Fruit fly (Drosophila melanogaster) whole organism, embryonic: ENCODE results near the gene CG11672.

ENCODE experiments used
- Atf6 ChIP-seq: fragments of 200-800 bp; sonication (Bioruptor generic); IDR thresholded peaks from 2 replicates; pipeline ENCODE4 v1.3.6; 2022; ENCODE audit warnings: missing biosample characterization, missing genetic modification characterization
- BEAF-32 ChIP-seq: fragments of 200-800 bp; sonication (Bioruptor generic); optimal IDR thresholded peaks from 3 replicates; lab custom pipeline; 2017; ENCODE audit warnings: missing biosample characterization, missing genetic modification characterization, mild to moderate bottlenecking, moderate library complexity, missing genetic modification reagents
- Bgb ChIP-seq: fragments of 200-800 bp; sonication (Bioruptor generic); IDR thresholded peaks from 2 replicates; pipeline ENCODE4 v1.3.6; 2022; ENCODE audit warnings: missing biosample characterization, missing genetic modification characterization; ENCODE audit not compliant: partially characterized antibody
- CG1024 ChIP-seq: fragments of 200-800 bp; sonication (Bioruptor generic); IDR thresholded peaks from 2 replicates; pipeline ENCODE4 v1.3.6; 2022; ENCODE audit warnings: missing biosample characterization, missing genetic modification characterization
- CG13287 ChIP-seq: fragments of 200-800 bp; sonication (Bioruptor generic); IDR thresholded peaks from 2 replicates; pipeline ENCODE4 v1.3.6; 2022; ENCODE audit warnings: missing biosample characterization, missing genetic modification characterization; ENCODE audit not compliant: partially characterized antibody
- CG15514 ChIP-seq: fragments of 200-800 bp; sonication (Bioruptor generic); optimal IDR thresholded peaks from 3 replicates; lab custom pipeline; 2017; ENCODE audit warnings: missing biosample characterization, missing genetic modification characterization, mild to moderate bottlenecking, moderate library complexity, missing genetic modification reagents
- CG1603 ChIP-seq: fragments of 200-800 bp; sonication (Bioruptor generic); optimal IDR thresholded peaks from 2 replicates; lab custom pipeline; 2019; ENCODE audit warnings: missing biosample characterization, mild to moderate bottlenecking, missing genetic modification characterization, moderate library complexity
- CG30020 ChIP-seq: fragments of 200-800 bp; optimal IDR thresholded peaks from 2 replicates; lab custom pipeline; 2019; ENCODE audit warnings: missing biosample characterization, mild to moderate bottlenecking, missing genetic modification characterization, moderate library complexity
- CG31441 ChIP-seq: fragments of 200-800 bp; sonication (Bioruptor generic); IDR thresholded peaks from 2 replicates; pipeline ENCODE4 v1.3.6; 2022; ENCODE audit warnings: missing biosample characterization, missing genetic modification characterization
- CG34376 ChIP-seq: fragments of 200-800 bp; sonication (Bioruptor generic); optimal IDR thresholded peaks from 2 replicates; lab custom pipeline; 2018; ENCODE audit warnings: missing biosample characterization, mild to moderate bottlenecking, missing genetic modification characterization
- CG4328 ChIP-seq: fragments of 200-800 bp; sonication (Bioruptor generic); optimal IDR thresholded peaks from 3 replicates; lab custom pipeline; 2017; ENCODE audit warnings: missing biosample characterization, missing genetic modification reagents, missing genetic modification characterization
- CG4617 ChIP-seq: fragments of 200-800 bp; sonication (Bioruptor generic); optimal IDR thresholded peaks from 3 replicates; lab custom pipeline; 2016; ENCODE audit warnings: missing biosample characterization, missing genetic modification characterization, borderline replicate concordance
- CG6175 ChIP-seq: fragments of 200-800 bp; sonication (Bioruptor generic); IDR thresholded peaks from 3 replicates; pipeline ENCODE4 v1.3.6; 2022; ENCODE audit warnings: missing biosample characterization, missing genetic modification characterization
- CG7963 ChIP-seq: fragments of 200-800 bp; sonication (Bioruptor generic); IDR thresholded peaks from 3 replicates; pipeline ENCODE4 v1.3.6; 2022; ENCODE audit warnings: missing biosample characterization, missing genetic modification characterization; ENCODE audit not compliant: partially characterized antibody
- CG8290 ChIP-seq, 3 experiments: fragments of 200-800 bp; sonication (Bioruptor generic); optimal IDR thresholded peaks; 2 replicates each; lab custom pipeline; 2016 to 2019; ENCODE audit warnings: missing biosample characterization in 3 of 3, missing genetic modification characterization in 3 of 3, mild to moderate bottlenecking in 2 of 3, moderate library complexity in 1 of 3
- CG9797 ChIP-seq: fragments of 200-800 bp; sonication (Bioruptor generic); optimal IDR thresholded peaks from 3 replicates; lab custom pipeline; 2018; ENCODE audit warnings: missing biosample characterization, mild to moderate bottlenecking, missing genetic modification characterization
- Camta ChIP-seq: fragments of 200-800 bp; sonication (Bioruptor generic); optimal IDR thresholded peaks from 2 replicates; lab custom pipeline; 2016; ENCODE audit warnings: missing biosample characterization, missing genetic modification characterization
- Dll ChIP-seq: fragments of 200-800 bp; sonication (Bioruptor generic); IDR thresholded peaks from 4 replicates; pipeline ENCODE4 v1.3.6; 2022; ENCODE audit warnings: missing biosample characterization, missing genetic modification characterization; ENCODE audit not compliant: partially characterized antibody
- Ets97D ChIP-seq: fragments of 200-800 bp; sonication (Bioruptor generic); optimal IDR thresholded peaks from 3 replicates; lab custom pipeline; 2016; ENCODE audit warnings: missing biosample characterization, missing genetic modification characterization
- Lhr ChIP-seq: fragments of 200-800 bp; sonication (Bioruptor generic); optimal IDR thresholded peaks from 3 replicates; lab custom pipeline; 2017; ENCODE audit warnings: mild to moderate bottlenecking, missing biosample characterization, missing genetic modification reagents, missing genetic modification characterization
- MBD-R2 ChIP-seq: fragments of 200-800 bp; sonication (Bioruptor generic); IDR thresholded peaks from 2 replicates; pipeline ENCODE4 v1.3.6; 2022; ENCODE audit warnings: missing biosample characterization, missing genetic modification characterization
- MESR4 ChIP-seq: fragments of 200-800 bp; sonication (Bioruptor generic); optimal IDR thresholded peaks from 2 replicates; lab custom pipeline; 2018; ENCODE audit warnings: missing biosample characterization, mild to moderate bottlenecking, missing genetic modification characterization, moderate library complexity
- Med ChIP-seq: fragments of 200-800 bp; sonication (Bioruptor generic); peaks from one replicate; lab custom pipeline; 2016; ENCODE audit warnings: missing biosample characterization, missing genetic modification characterization, mild to moderate bottlenecking, inconsistent platforms, moderate library complexity
- Sin3A ChIP-seq: fragments of >200 bp; optimal IDR thresholded peaks from 2 replicates; lab custom pipeline; 2018
- Sry-β ChIP-seq: fragments of 200-800 bp; sonication (Bioruptor generic); optimal IDR thresholded peaks from 2 replicates; lab custom pipeline; 2018; ENCODE audit warnings: missing biosample characterization, mild to moderate bottlenecking, missing genetic modification characterization, moderate library complexity
- YL-1 ChIP-seq: fragments of 200-800 bp; sonication (Bioruptor generic); optimal IDR thresholded peaks from 3 replicates; lab custom pipeline; 2017; ENCODE audit warnings: missing biosample characterization, mild to moderate bottlenecking, missing genetic modification characterization
- amos ChIP-seq: fragments of 200-800 bp; sonication (Bioruptor generic); IDR thresholded peaks from 2 replicates; pipeline ENCODE4 v1.3.6; 2022; ENCODE audit warnings: missing biosample characterization, missing genetic modification characterization; ENCODE audit not compliant: partially characterized antibody
- ato ChIP-seq: fragments of 200-800 bp; sonication (Bioruptor generic); IDR thresholded peaks from 2 replicates; pipeline ENCODE4 v1.3.6; 2022; ENCODE audit warnings: missing biosample characterization, missing genetic modification characterization; ENCODE audit not compliant: partially characterized antibody
- chm ChIP-seq: fragments of 200-800 bp; sonication (Bioruptor generic); IDR thresholded peaks from 2 replicates; pipeline ENCODE4 v1.3.6; 2022; ENCODE audit warnings: missing biosample characterization, missing genetic modification characterization
- crp ChIP-seq, 2 experiments: fragments of 200-800 bp; sonication (Bioruptor generic); optimal IDR thresholded peaks; 2 replicates in 1 of 2; 3 replicates in 1 of 2; lab custom pipeline; 2017; ENCODE audit warnings: missing biosample characterization in 2 of 2, missing genetic modification characterization in 2 of 2, mild to moderate bottlenecking in 1 of 2, moderate library complexity in 1 of 2
- esg ChIP-seq: fragments of 200-800 bp; sonication (Bioruptor generic); conservative IDR thresholded peaks from 2 replicates; pipeline ENCODE4 v1.3.6; 2022; ENCODE audit warnings: missing biosample characterization, missing genetic modification characterization
- ftz-f1 ChIP-seq: fragments of 200-800 bp; sonication (Bioruptor generic); optimal IDR thresholded peaks from 2 replicates; lab custom pipeline; 2016; ENCODE audit warnings: missing biosample characterization, missing genetic modification characterization
- lov ChIP-seq, 2 experiments: fragments of 200-800 bp in 1 of 2; fragments of >200 bp in 1 of 2; sonication (Bioruptor generic) in 1 of 2; IDR thresholded peaks in 1 of 2; optimal IDR thresholded peaks in 1 of 2; 2 replicates in 1 of 2; 3 replicates in 1 of 2; pipeline versions ENCODE4 v1.3.6 to Lab custom; 2017 to 2022; ENCODE audit warnings: missing biosample characterization in 1 of 2, missing genetic modification characterization in 1 of 2
- nerfin-2 ChIP-seq: fragments of 200-800 bp; sonication (Bioruptor generic); IDR thresholded peaks from 2 replicates; pipeline ENCODE4 v1.3.6; 2022; ENCODE audit warnings: missing biosample characterization, missing genetic modification characterization; ENCODE audit not compliant: partially characterized antibody
- phol ChIP-seq: fragments of 200-800 bp; sonication (Bioruptor generic); optimal IDR thresholded peaks from 3 replicates; lab custom pipeline; 2018; ENCODE audit warnings: missing biosample characterization, mild to moderate bottlenecking, missing genetic modification characterization, moderate library complexity
- pita ChIP-seq: fragments of 200-800 bp; sonication (Bioruptor generic); optimal IDR thresholded peaks from 2 replicates; lab custom pipeline; 2017; ENCODE audit warnings: missing biosample characterization, mild to moderate bottlenecking, missing genetic modification characterization
- pzg ChIP-seq: fragments of 200-800 bp; sonication (Bioruptor generic); optimal IDR thresholded peaks from 3 replicates; lab custom pipeline; 2018; ENCODE audit warnings: missing biosample characterization, mild to moderate bottlenecking, missing genetic modification characterization, moderate library complexity
- ranshi ChIP-seq: fragments of 200-800 bp; sonication (Bioruptor generic); IDR thresholded peaks from 2 replicates; pipeline ENCODE4 v1.3.6; 2022; ENCODE audit warnings: missing biosample characterization, missing genetic modification characterization
- rib ChIP-seq: fragments of 200-800 bp; sonication (Bioruptor generic); IDR thresholded peaks from 2 replicates; pipeline ENCODE4 v1.3.6; 2022; ENCODE audit warnings: missing biosample characterization, missing genetic modification characterization
- stwl ChIP-seq: fragments of 200-800 bp; sonication (Bioruptor generic); optimal IDR thresholded peaks from 3 replicates; lab custom pipeline; 2018; ENCODE audit warnings: missing biosample characterization, mild to moderate bottlenecking, missing genetic modification characterization, moderate library complexity
- tll ChIP-seq, 2 experiments: fragments of 200-800 bp in 1 of 2; fragments of >200 bp in 1 of 2; sonication (Bioruptor generic) in 1 of 2; optimal IDR thresholded peaks; 2 replicates each; lab custom pipeline; 2017 to 2019; ENCODE audit warnings: missing biosample characterization in 2 of 2, missing genetic modification characterization in 2 of 2, mild to moderate bottlenecking in 1 of 2, moderate library complexity in 1 of 2

Gene CG11672

dm6 chr3R:8240302-8240682, 50.1 kb downstream of the CG11672 start, which contains the start of gene Ada2b (continued):
- TF ChIP-seq esg (GFP tag; lab: Robert Waterston, UW) (no peak), CG6175 (GFP tag; lab: Robert Waterston, UW) (no peak), pita (GFP tag; lab: Kevin White, UChicago) (no peak), Lhr (GFP tag; lab: Kevin White, UChicago) (no peak), Bgb (GFP tag; lab: Robert Waterston, UW) (peak; percentile 47), ranshi (GFP tag; lab: Robert Waterston, UW) (no peak), phol (peak; percentile 99), Dll (GFP tag; lab: Robert Waterston, UW) (0 out of 4 replicates have a peak, but pooled peaks have one; percentile 37), CG13287 (GFP tag; lab: Robert Waterston, UW) (peak; percentile 35; the same call in 1 of the 2 replicates), CG8290 (GFP tag; optimal IDR thresholded peaks at IDR 0.05; lab: Kevin White, UChicago) (no peak), CG8290 (tag; optimal IDR thresholded peaks at IDR 0.05; lab: Kevin White, UChicago) (peak in 1 of 2 experiments; percentile 23), pzg (GFP tag; lab: Kevin White, UChicago) (peak; percentile 73), Sry-β (GFP tag; lab: Kevin White, UChicago) (peak; percentile 93), CG15514 (GFP tag; lab: Kevin White, UChicago) (peak; percentile 99), MESR4 (peak; percentile 97), Ets97D (GFP tag; lab: Kevin White, UChicago) (peak; percentile 7), ato (GFP tag; lab: Robert Waterston, UW) (peak; percentile 29; the same call in 1 of the 2 replicates), Atf6 (0 out of 2 replicates have a peak, but pooled peaks have one; percentile 6), lov (optimal IDR thresholded peaks at IDR 0.05; lab: Kevin White, UChicago) (no peak), lov (GFP tag; IDR thresholded peaks at IDR 0.05; lab: Robert Waterston, UW) (0 out of 3 replicates have a peak, but pooled peaks have one; percentile 2), rib (peak; percentile 32; the same call in 1 of the 2 replicates), CG30020 (tag; lab: Kevin White, UChicago) (peak; percentile 25), stwl (tag; lab: Kevin White, UChicago) (peak; percentile 57), CG34376 (GFP tag; lab: Kevin White, UChicago) (no peak), nerfin-2 (GFP tag; lab: Robert Waterston, UW) (peak; percentile 31; the same call in 1 of the 2 replicates), CG31441 (GFP tag; lab: Robert Waterston, UW) (0 out of 2 replicates have a peak, but pooled peaks have one; percentile 4), MBD-R2 (GFP tag; lab: Robert Waterston, UW) (peak; percentile 48; the same call in 1 of the 2 replicates), CG7963 (GFP tag; lab: Robert Waterston, UW) (0 out of 3 replicates have a peak, but pooled peaks have one; percentile 23), Camta (GFP tag; lab: Kevin White, UChicago) (no peak), amos (GFP tag; lab: Robert Waterston, UW) (peak; percentile 45; the same call in 1 of the 2 replicates), CG9797 (GFP tag; lab: Kevin White, UChicago) (peak; percentile 86), Sin3A (peak; percentile 35), YL-1 (GFP tag; lab: Kevin White, UChicago) (peak; percentile 89), CG4617 (GFP tag; lab: Kevin White, UChicago) (peak; percentile 92), CG4328 (no peak), BEAF-32 (peak; percentile 58), CG1603 (peak; percentile 32), tll (GFP tag; optimal IDR thresholded peaks at IDR 0.05; lab: Kevin White, UChicago) (peak in 1 of 2 experiments; percentile 50), CG1024 (GFP tag; lab: Robert Waterston, UW) (no peak), crp (GFP tag; optimal IDR thresholded peaks at IDR 0.05; lab: Kevin White, UChicago) (peak in 1 of 2 experiments; percentile 47), Med (GFP tag; lab: Kevin White, UChicago) (peak; percentile 66), ftz-f1 (GFP tag; lab: Kevin White, UChicago) (no peak), chm (GFP tag; lab: Robert Waterston, UW) (no peak)
- TF ChIP-seq, all 482 proteins: peak for 40
